Worm (Caenorhabditis elegans): ENCODE results near the gene ZK757.2.

DNA sequence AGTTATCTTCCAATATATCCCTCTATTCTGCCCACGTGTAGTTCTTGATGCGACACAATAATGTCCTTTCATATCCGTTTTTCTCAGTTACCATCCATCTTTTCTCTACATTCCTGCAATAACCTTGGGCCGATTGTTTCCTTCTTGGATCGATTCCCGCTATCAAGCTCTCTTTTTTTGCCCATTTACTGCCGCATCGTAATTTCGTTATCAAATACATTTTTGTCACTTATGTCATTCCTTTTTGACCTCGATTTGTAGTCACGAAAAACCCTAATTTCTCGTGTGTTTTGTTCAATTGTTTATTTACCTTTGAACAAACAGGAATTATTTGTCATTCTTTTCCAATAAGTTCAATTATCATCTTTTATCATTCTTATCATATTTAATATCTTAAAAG, 28.8 kb downstream of the ZK757.2 start:
- TF ChIP-seq him-1 (tag; optimal IDR thresholded peaks at IDR 0.05), result no peak
- TF ChIP-seq W03F9.2 (tag; optimal IDR thresholded peaks at IDR 0.05), result no peak
